Worm (Caenorhabditis elegans): ENCODE results near the gene pho-13.

ce11 chrII:8787376-8787775 lies 19.4 kb downstream of the pho-13 start:
- TF ChIP-seq him-1 (tag; optimal IDR thresholded peaks at IDR 0.05), result peak; percentile 68
- TF ChIP-seq W03F9.2 (tag; optimal IDR thresholded peaks at IDR 0.05), result peak; percentile 84
- TF ChIP-seq dao-5 (tag; optimal IDR thresholded peaks at IDR 0.05), result no peak

Data from whole organism, L4/young adult.